Worm (Caenorhabditis elegans) whole organism, early embryonic: Measurements from ENCODE around the gene K09E9.4.

ENCODE experiments used
- aly-1 ChIP-seq: sonication (generic microtip); optimal IDR thresholded peaks from 2 replicates; lab custom pipeline; 2016; ENCODE audit warnings: missing genetic modification characterization, missing compliant biosample characterization
- ceh-13 ChIP-seq: fragments of 200-800 bp; sonication (Bioruptor generic); optimal IDR thresholded peaks from 2 replicates; lab custom pipeline; 2018; ENCODE audit warnings: mild to moderate bottlenecking, missing genetic modification characterization, missing compliant biosample characterization

ce11 chrX:15653196-15653595 lies 23.0 kb upstream of the K09E9.4 start:
- TF ChIP-seq aly-1 (tag; lab: Kevin White, UChicago) (no peak), ceh-13 (no peak)
